Worm (Caenorhabditis elegans): ENCODE data around the gene ZK899.5.

ZK899.5 gene

DNA sequence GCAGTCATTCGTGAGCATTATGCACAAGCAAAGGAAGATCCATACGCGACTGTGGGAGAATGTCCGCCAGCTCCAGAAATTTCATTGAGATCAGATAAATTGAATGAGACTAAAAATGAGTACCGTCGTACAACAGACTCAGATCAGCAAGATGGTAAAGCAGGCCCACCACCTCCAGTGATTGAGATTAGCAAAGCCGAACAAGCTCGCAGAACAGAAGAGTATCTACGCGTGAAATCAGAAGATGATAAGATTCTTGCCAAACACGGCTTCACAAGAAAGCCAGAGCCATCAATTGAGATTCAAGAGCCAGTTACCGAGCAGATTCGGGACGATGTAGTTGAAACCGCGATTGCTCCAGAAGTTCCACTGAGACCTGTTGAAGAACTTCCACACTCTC is 42.8 kb downstream of the ZK899.5 start:
- TF ChIP-seq efl-1 (optimal IDR thresholded peaks at IDR 0.05) (no peak), efl-1 (GFP tag; optimal IDR thresholded peaks at IDR 0.05 in 1 of 2) (peak in 1 of 2 experiments; percentile 90), unc-86 (tag; optimal IDR thresholded peaks at IDR 0.05) (no peak), hpl-2 (GFP tag; optimal IDR thresholded peaks at IDR 0.05) (no peak)

DNA sequence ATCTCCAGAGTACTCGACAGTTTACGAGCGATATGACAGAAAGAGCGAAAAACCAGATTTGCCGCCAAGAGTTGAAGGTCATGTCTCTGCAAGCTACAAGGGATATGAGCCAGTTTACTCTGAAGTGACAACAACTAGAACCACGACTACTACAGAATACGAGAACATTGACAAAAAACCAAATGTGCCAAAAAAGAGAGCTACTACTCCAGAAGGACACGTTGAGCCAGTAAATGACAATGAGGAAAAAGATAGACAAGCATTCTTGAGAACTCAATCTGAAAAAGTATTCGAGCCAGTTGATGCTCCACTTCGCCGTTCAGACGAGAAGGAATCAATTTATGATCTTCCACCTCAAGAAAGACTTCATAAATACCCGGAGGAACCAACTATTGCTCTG is 43.4 kb downstream of the ZK899.5 start:
- TF ChIP-seq sptf-1 (tag; optimal IDR thresholded peaks at IDR 0.05) (no peak), ama-1 (optimal IDR thresholded peaks at IDR 0.05) (no peak), jun-1 (tag; optimal IDR thresholded peaks at IDR 0.05) (no peak), unc-30 (tag; optimal IDR thresholded peaks at IDR 0.05) (no peak), elt-2 (tag; optimal IDR thresholded peaks at IDR 0.05) (no peak)

DNA sequence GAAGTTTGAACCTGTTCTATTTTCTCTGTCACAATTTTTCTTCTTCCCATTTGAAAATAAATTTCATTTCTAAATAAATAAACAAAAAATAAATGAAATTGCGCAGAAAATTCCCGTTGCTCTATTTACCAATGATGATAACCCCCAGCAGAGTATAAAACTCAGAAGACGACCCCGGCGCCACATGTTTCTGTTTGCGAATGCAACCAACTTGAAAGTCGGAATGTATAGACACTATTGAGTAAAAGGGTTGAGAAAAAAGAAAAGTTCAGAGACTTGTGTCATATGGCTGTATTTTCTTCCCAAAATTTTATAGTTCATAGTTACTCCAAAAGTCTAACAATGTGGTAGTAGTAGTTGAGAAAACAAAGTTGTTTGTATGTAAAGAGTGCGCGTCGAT is 49.1 kb downstream of the ZK899.5 start:
- peak; percentile 1 for TF ChIP-seq skn-1 (tag; optimal IDR thresholded peaks at IDR 0.05)
- TF ChIP-seq lin-14 (GFP tag; optimal IDR thresholded peaks at IDR 0.05) = peak; percentile 38
- TF ChIP-seq dsc-1 (tag; optimal IDR thresholded peaks at IDR 0.05) = peak; percentile 35
- no peak for TF ChIP-seq fkh-10 (GFP tag; optimal IDR thresholded peaks at IDR 0.05)
- TF ChIP-seq nhr-77 (tag; optimal IDR thresholded peaks at IDR 0.05) = peak; percentile 20
- TF ChIP-seq jun-1 (tag; optimal IDR thresholded peaks at IDR 0.05) = no peak

DNA sequence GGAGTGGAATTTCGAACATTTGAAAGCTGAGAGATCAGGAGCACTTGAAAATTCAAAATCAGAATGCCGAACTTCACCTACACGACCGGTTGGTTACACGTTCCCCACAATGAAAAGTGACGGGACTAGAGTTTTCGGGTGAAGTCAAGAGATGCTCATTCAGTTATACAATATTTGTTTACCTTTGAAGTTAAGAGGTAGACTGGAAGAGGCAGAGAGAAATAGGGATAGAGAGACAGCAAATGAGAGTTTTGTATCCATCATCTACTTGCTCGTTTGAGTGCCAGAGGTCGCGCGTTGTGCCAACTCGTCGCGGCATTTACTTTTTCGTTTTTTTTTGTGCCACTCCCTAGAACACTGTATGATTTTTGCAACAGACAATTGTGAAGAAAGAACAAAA is 50.0 kb downstream of the ZK899.5 start:
- TF ChIP-seq unc-62 (GFP tag; optimal IDR thresholded peaks at IDR 0.05) (no peak), ceh-63 (GFP tag; optimal IDR thresholded peaks at IDR 0.05) (no peak), tlp-1 (tag; optimal IDR thresholded peaks at IDR 0.05) (no peak), nhr-77 (tag; optimal IDR thresholded peaks at IDR 0.05) (peak; percentile 43), rnt-1 (tag; optimal IDR thresholded peaks at IDR 0.05) (no peak), fos-1 (tag; optimal IDR thresholded peaks at IDR 0.05) (no peak), tbx-2 (tag; optimal IDR thresholded peaks at IDR 0.05) (peak; percentile 39), mep-1 (tag; optimal IDR thresholded peaks at IDR 0.05) (no peak), lin-14 (GFP tag; optimal IDR thresholded peaks at IDR 0.05) (peak; percentile 12), nhr-20 (tag; optimal IDR thresholded peaks at IDR 0.05) (peak; percentile 10), snpc-4 (tag; optimal IDR thresholded peaks at IDR 0.05) (no peak), C16A3.4 (tag; optimal IDR thresholded peaks at IDR 0.05) (no peak), efl-1 (optimal IDR thresholded peaks at IDR 0.05) (no peak), efl-1 (GFP tag; optimal IDR thresholded peaks at IDR 0.05 in 1 of 2) (peak in 1 of 2 experiments; percentile 35), mef-2 (tag; optimal IDR thresholded peaks at IDR 0.05) (no peak), unc-130 (tag; optimal IDR thresholded peaks at IDR 0.05) (no peak), pqm-1 (tag; optimal IDR thresholded peaks at IDR 0.05) (no peak), ztf-4 (tag; optimal IDR thresholded peaks at IDR 0.05) (no peak), unc-86 (tag; optimal IDR thresholded peaks at IDR 0.05) (no peak), snu-23 (GFP tag; optimal IDR thresholded peaks at IDR 0.05) (no peak), alr-1 (tag; optimal IDR thresholded peaks at IDR 0.05; ENCODE audit: borderline replicate concordance) (no peak)
